Worm (Caenorhabditis elegans): Measurements from ENCODE around the gene dnc-4.

Gene dnc-4

DNA sequence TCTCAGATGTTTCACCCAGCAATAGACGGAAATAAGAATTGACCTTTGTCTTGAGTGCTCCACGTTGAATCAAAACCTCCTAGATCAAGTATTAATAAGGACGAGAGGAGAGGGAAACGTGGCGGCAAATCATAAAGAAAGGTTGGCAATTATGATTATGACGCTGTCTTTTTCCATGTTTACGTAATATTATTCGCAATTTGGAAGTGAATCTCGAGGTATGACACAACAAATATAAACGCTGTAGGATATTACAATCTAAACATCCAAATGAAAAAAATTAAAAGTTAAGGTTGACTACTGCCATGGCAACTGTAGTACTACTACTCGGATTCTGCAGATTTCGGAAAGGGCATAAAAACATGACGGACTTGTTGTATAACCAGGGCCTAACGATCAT lies 13.4 kb downstream of the dnc-4 start:
- no peak for TF ChIP-seq ztf-11 (tag; optimal IDR thresholded peaks at IDR 0.05)
- TF ChIP-seq ceh-82 (tag; optimal IDR thresholded peaks at IDR 0.05) = no peak
- no peak for TF ChIP-seq nhr-237 (tag; optimal IDR thresholded peaks at IDR 0.05)
- TF ChIP-seq lin-39 (tag; optimal IDR thresholded peaks at IDR 0.05) = no peak
- TF ChIP-seq zag-1 (tag; optimal IDR thresholded peaks at IDR 0.05) = no peak
- TF ChIP-seq ceh-16 (tag; optimal IDR thresholded peaks at IDR 0.05) = no peak
- TF ChIP-seq Y55F3AM.14 (GFP tag; optimal IDR thresholded peaks at IDR 0.05) = no peak

- TF ChIP-seq fos-1 (tag; optimal IDR thresholded peaks at IDR 0.05) (peak; percentile 23), unc-62 (GFP tag; optimal IDR thresholded peaks at IDR 0.05) (no peak)
Observed at ce11 chrIV:8005376-8005775, 14.2 kb downstream of the dnc-4 start.

ce11 chrIV:8004019-8004418 lies 15.6 kb downstream of the dnc-4 start, which contains the start of gene rig-4:
TSS of gene rig-4 (minus strand) at chrIV:8004119.
- TF ChIP-seq F13H6.1 (tag; optimal IDR thresholded peaks at IDR 0.05) (no peak), nhr-21 (tag; optimal IDR thresholded peaks at IDR 0.05) (no peak), elt-1 (tag; optimal IDR thresholded peaks at IDR 0.05) (no peak), nhr-23 (tag; optimal IDR thresholded peaks at IDR 0.05) (no peak), sma-9 (GFP tag; optimal IDR thresholded peaks at IDR 0.05) (no peak), sma-9 (tag; optimal IDR thresholded peaks at IDR 0.05) (no peak), nhr-6 (tag; optimal IDR thresholded peaks at IDR 0.05) (no peak), nhr-237 (tag; optimal IDR thresholded peaks at IDR 0.05) (no peak), snpc-4 (tag; optimal IDR thresholded peaks at IDR 0.05) (no peak), ceh-82 (tag; optimal IDR thresholded peaks at IDR 0.05) (no peak), nhr-11 (tag; optimal IDR thresholded peaks at IDR 0.05) (no peak), aly-2 (tag; optimal IDR thresholded peaks at IDR 0.05) (no peak), crh-2 (tag; optimal IDR thresholded peaks at IDR 0.05) (no peak), skn-1 (tag; optimal IDR thresholded peaks at IDR 0.05) (no peak), gmeb-1 (tag; optimal IDR thresholded peaks at IDR 0.05) (no peak), unc-55 (GFP tag; optimal IDR thresholded peaks at IDR 0.05) (no peak), sem-4 (tag; optimal IDR thresholded peaks at IDR 0.05) (no peak), nhr-12 (tag; optimal IDR thresholded peaks at IDR 0.05) (no peak)

ce11 chrIV:8000763-8001162 lies 18.8 kb downstream of the dnc-4 start:
- no peak for TF ChIP-seq crh-2 (tag; optimal IDR thresholded peaks at IDR 0.05)
- peak; percentile 31 for TF ChIP-seq nhr-25 (tag; optimal IDR thresholded peaks at IDR 0.05)
- TF ChIP-seq lin-13 (GFP tag; optimal IDR thresholded peaks at IDR 0.05) = no peak
- TF ChIP-seq nhr-129 (tag; optimal IDR thresholded peaks at IDR 0.05) = no peak

ce11 chrIV:7994715-7995114 lies 24.9 kb downstream of the dnc-4 start:
- TF ChIP-seq ZK546.5 (tag; optimal IDR thresholded peaks at IDR 0.05) = no peak
- no peak for TF ChIP-seq nhr-25 (tag; optimal IDR thresholded peaks at IDR 0.05)
- TF ChIP-seq nhr-129 (tag; optimal IDR thresholded peaks at IDR 0.05) = no peak
- TF ChIP-seq elt-3 (tag; optimal IDR thresholded peaks at IDR 0.05) = no peak
- no peak for TF ChIP-seq nhr-23 (tag; optimal IDR thresholded peaks at IDR 0.05)
- TF ChIP-seq sem-4 (tag; optimal IDR thresholded peaks at IDR 0.05) = no peak
- no peak for TF ChIP-seq Y55F3AM.14 (GFP tag; optimal IDR thresholded peaks at IDR 0.05)
- TF ChIP-seq sma-3 (GFP tag; optimal IDR thresholded peaks at IDR 0.05) = no peak
- TF ChIP-seq gmeb-1 (tag; optimal IDR thresholded peaks at IDR 0.05) = no peak
- TF ChIP-seq nhr-12 (tag; optimal IDR thresholded peaks at IDR 0.05) = no peak
- no peak for TF ChIP-seq zag-1 (tag; optimal IDR thresholded peaks at IDR 0.05)
- no peak for TF ChIP-seq unc-55 (GFP tag; optimal IDR thresholded peaks at IDR 0.05)
- TF ChIP-seq elt-1 (tag; optimal IDR thresholded peaks at IDR 0.05) = no peak
- TF ChIP-seq crh-2 (tag; optimal IDR thresholded peaks at IDR 0.05) = no peak
- TF ChIP-seq nhr-11 (tag; optimal IDR thresholded peaks at IDR 0.05) = no peak
- no peak for TF ChIP-seq egl-27 (tag; optimal IDR thresholded peaks at IDR 0.05)
- no peak for TF ChIP-seq peb-1 (tag; optimal IDR thresholded peaks at IDR 0.05)
- TF ChIP-seq lin-11 (tag; optimal IDR thresholded peaks at IDR 0.05) = no peak

DNA sequence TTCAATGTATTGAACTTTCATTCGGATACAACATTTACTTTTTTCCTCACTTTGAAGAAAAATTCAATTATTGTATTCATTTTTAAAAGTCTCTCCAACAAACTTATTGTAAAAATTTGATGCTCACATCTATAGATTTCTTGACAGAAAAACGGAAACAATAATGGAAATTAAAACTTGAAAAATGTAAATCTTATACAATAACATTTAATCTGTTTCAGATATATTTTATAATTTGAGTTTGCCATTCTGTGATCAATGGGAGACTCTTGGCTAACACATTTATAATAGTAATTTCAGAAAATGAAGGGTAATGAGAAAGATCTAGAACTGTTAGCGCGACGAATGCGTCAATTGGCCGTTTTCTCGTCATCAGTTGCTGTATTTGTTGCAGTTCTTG lies 31.2 kb downstream of the dnc-4 start, which contains the start of gene col-115:
col-115 (plus strand) TSS at position 301 of the 400 bp plus-strand sequence.
- TF ChIP-seq egl-27 (tag; optimal IDR thresholded peaks at IDR 0.05) = no peak
- no peak for TF ChIP-seq lsy-2 (tag; optimal IDR thresholded peaks at IDR 0.05)
- TF ChIP-seq unc-62 (GFP tag; optimal IDR thresholded peaks at IDR 0.05) = no peak
- no peak for TF ChIP-seq nhr-21 (tag; optimal IDR thresholded peaks at IDR 0.05)
- TF ChIP-seq peb-1 (tag; optimal IDR thresholded peaks at IDR 0.05) = no peak
- no peak for TF ChIP-seq C34F6.9 (tag; optimal IDR thresholded peaks at IDR 0.05)
- no peak for TF ChIP-seq blmp-1 (tag; optimal IDR thresholded peaks at IDR 0.05; ENCODE audit: insufficient read depth)
